Worm (Caenorhabditis elegans) whole organism, young adult: ENCODE data around the gene Y40H7A.11.

ENCODE experiments used
- B0019.2 ChIP-seq: fragments of 200-800 bp; sonication (Bioruptor generic); conservative IDR thresholded peaks from 2 replicates; pipeline ENCODE4 v1.3.6; 2022; ENCODE audit warnings: missing genetic modification reagents, missing genetic modification characterization, missing compliant biosample characterization
- B0261.1 ChIP-seq: sonication (generic microtip); optimal IDR thresholded peaks from 2 replicates; lab custom pipeline; 2016; ENCODE audit warnings: mild to moderate bottlenecking, missing genetic modification characterization, moderate library complexity, missing compliant biosample characterization
- C17E4.6 ChIP-seq: fragments of 200-800 bp; sonication (Bioruptor generic); IDR thresholded peaks from 2 replicates; pipeline ENCODE4 v1.3.6; 2022; ENCODE audit warnings: missing genetic modification reagents, missing genetic modification characterization, missing compliant biosample characterization
- F22D6.2 ChIP-seq: sonication (generic microtip); optimal IDR thresholded peaks from 2 replicates; lab custom pipeline; 2016; ENCODE audit warnings: mild to moderate bottlenecking, missing genetic modification characterization, missing compliant biosample characterization
- F37B4.10 ChIP-seq: fragments of 200-800 bp; sonication (Bioruptor generic); IDR thresholded peaks from 2 replicates; pipeline ENCODE4 v1.3.6; 2022; ENCODE audit warnings: missing genetic modification characterization, missing compliant biosample characterization
- F57C9.4 ChIP-seq: sonication (generic microtip); optimal IDR thresholded peaks from 2 replicates; lab custom pipeline; 2017; ENCODE audit warnings: mild to moderate bottlenecking, missing genetic modification characterization, missing compliant biosample characterization
- K12H6.12 ChIP-seq: fragments of 200-800 bp; sonication (Bioruptor generic); optimal IDR thresholded peaks from 2 replicates; lab custom pipeline; 2018; ENCODE audit warnings: mild to moderate bottlenecking, missing genetic modification characterization, missing compliant biosample characterization
- T26A5.8 ChIP-seq: sonication (generic microtip); optimal IDR thresholded peaks from 2 replicates; lab custom pipeline; 2016; ENCODE audit warnings: missing genetic modification characterization, missing compliant biosample characterization
- Y79H2A.3 ChIP-seq: fragments of 200-800 bp; sonication (Bioruptor generic); conservative IDR thresholded peaks from 2 replicates; pipeline ENCODE4 v1.3.6; 2022; ENCODE audit warnings: missing genetic modification reagents, missing genetic modification characterization, missing compliant biosample characterization
- ZK185.1 ChIP-seq: sonication (generic microtip); optimal IDR thresholded peaks from 2 replicates; lab custom pipeline; 2016; ENCODE audit warnings: mild to moderate bottlenecking, missing genetic modification characterization, missing compliant biosample characterization; ENCODE audit not compliant: poor library complexity, severe bottlenecking
- akir-1 ChIP-seq: fragments of 200-800 bp; sonication (Bioruptor generic); optimal IDR thresholded peaks from 2 replicates; lab custom pipeline; 2018; ENCODE audit warnings: mild to moderate bottlenecking, missing genetic modification characterization, moderate library complexity, missing compliant biosample characterization
- ama-1 ChIP-seq, 3 experiments: fragments of 150-350 bp in 1 of 3; sonication (generic microtip) in 2 of 3; optimal IDR thresholded peaks; 2 replicates each; lab custom pipeline; 2014 to 2018; ENCODE audit warnings: missing biosample characterization in 2 of 3, missing genetic modification characterization in 2 of 3, missing genetic modification reagents in 2 of 3
- aptf-3 ChIP-seq: fragments of 200-800 bp; sonication (Bioruptor generic); IDR thresholded peaks from 2 replicates; pipeline ENCODE4 v1.3.6; 2022; ENCODE audit warnings: missing genetic modification characterization, missing compliant biosample characterization
- athp-1 ChIP-seq: sonication (generic microtip); optimal IDR thresholded peaks from 2 replicates; lab custom pipeline; 2017; ENCODE audit warnings: mild to moderate bottlenecking, missing genetic modification characterization, missing compliant biosample characterization
- attf-6 ChIP-seq: fragments of 200-800 bp; sonication (Bioruptor generic); IDR thresholded peaks from 2 replicates; pipeline ENCODE4 v1.3.6; 2022; ENCODE audit warnings: missing genetic modification reagents, missing genetic modification characterization, missing compliant biosample characterization
- bed-2 ChIP-seq: fragments of 200-800 bp; sonication (Bioruptor generic); IDR thresholded peaks from 2 replicates; pipeline ENCODE4 v1.3.6; 2022; ENCODE audit warnings: missing genetic modification reagents, missing genetic modification characterization, missing compliant biosample characterization
- cebp-1 ChIP-seq, 2 experiments: fragments of 200-800 bp in 1 of 2; sonication (Bioruptor generic) in 1 of 2; sonication (generic microtip) in 1 of 2; IDR thresholded peaks in 1 of 2; optimal IDR thresholded peaks in 1 of 2; 2 replicates each; pipeline versions ENCODE4 v1.3.6 to Lab custom; 2017 to 2022; ENCODE audit warnings: missing compliant biosample characterization in 2 of 2, missing genetic modification characterization in 2 of 2, mild to moderate bottlenecking in 1 of 2, missing genetic modification reagents in 1 of 2, moderate library complexity in 1 of 2
- ceh-58 ChIP-seq: fragments of 200-800 bp; sonication (Bioruptor generic); IDR thresholded peaks from 2 replicates; pipeline ENCODE4 v1.3.6; 2022; ENCODE audit warnings: missing genetic modification characterization, missing compliant biosample characterization
- die-1 ChIP-seq: sonication (generic microtip); optimal IDR thresholded peaks from 2 replicates; lab custom pipeline; 2016; ENCODE audit warnings: missing genotype, mild to moderate bottlenecking, missing genetic modification characterization, missing compliant biosample characterization
- dox-1 ChIP-seq: fragments of 200-800 bp; sonication (Bioruptor generic); IDR thresholded peaks from 2 replicates; pipeline ENCODE4 v1.3.6; 2022; ENCODE audit warnings: missing genetic modification reagents, missing genetic modification characterization, missing compliant biosample characterization
- egl-44 ChIP-seq: fragments of 200-800 bp; sonication (Bioruptor generic); IDR thresholded peaks from 2 replicates; pipeline ENCODE4 v1.3.6; 2022; ENCODE audit warnings: missing genetic modification reagents, missing genetic modification characterization, missing compliant biosample characterization
- egrh-3 ChIP-seq: fragments of 200-800 bp; sonication (Bioruptor generic); IDR thresholded peaks from 2 replicates; pipeline ENCODE4 v1.3.6; 2022; ENCODE audit warnings: missing genetic modification reagents, missing genetic modification characterization, missing compliant biosample characterization
- ekl-4 ChIP-seq: fragments of 200-800 bp; sonication (Bioruptor generic); IDR thresholded peaks from 2 replicates; pipeline ENCODE4 v1.3.6; 2022; ENCODE audit warnings: missing genetic modification reagents, missing genetic modification characterization, missing compliant biosample characterization
- fkh-3 ChIP-seq: sonication (generic microtip); optimal IDR thresholded peaks from 2 replicates; lab custom pipeline; 2016; ENCODE audit warnings: mild to moderate bottlenecking, missing genetic modification characterization, missing compliant biosample characterization
- gei-17 ChIP-seq: fragments of 200-800 bp; sonication (Bioruptor generic); optimal IDR thresholded peaks from 2 replicates; lab custom pipeline; 2018; ENCODE audit warnings: mild to moderate bottlenecking, missing genetic modification characterization, missing compliant biosample characterization
- hlh-12 ChIP-seq: sonication (generic microtip); optimal IDR thresholded peaks from 2 replicates; lab custom pipeline; 2016; ENCODE audit warnings: missing genetic modification characterization, missing compliant biosample characterization
- lag-1 ChIP-seq: fragments of 200-800 bp; sonication (Bioruptor generic); IDR thresholded peaks from 2 replicates; pipeline ENCODE4 v1.3.6; 2022; ENCODE audit warnings: missing genetic modification reagents, missing genetic modification characterization, missing compliant biosample characterization
- let-526 ChIP-seq: fragments of 200-800 bp; sonication (Bioruptor generic); IDR thresholded peaks from 2 replicates; pipeline ENCODE4 v1.3.6; 2022; ENCODE audit warnings: missing genetic modification reagents, missing genetic modification characterization, missing compliant biosample characterization
- let-607 ChIP-seq, 2 experiments: fragments of 200-800 bp in 1 of 2; sonication (Bioruptor generic) in 1 of 2; sonication (generic microtip) in 1 of 2; optimal IDR thresholded peaks; 2 replicates each; lab custom pipeline; 2016 to 2018; ENCODE audit warnings: mild to moderate bottlenecking in 2 of 2, missing compliant biosample characterization in 2 of 2, missing genetic modification characterization in 2 of 2, moderate library complexity in 2 of 2, missing genotype in 1 of 2
- lin-35 ChIP-seq, 3 experiments: fragments of 150-350 bp in 2 of 3; sonication (generic microtip) in 1 of 3; optimal IDR thresholded peaks; 2 replicates each; lab custom pipeline; 2014 to 2018; ENCODE audit warnings: missing biosample characterization in 3 of 3, missing genetic modification characterization in 3 of 3, missing genetic modification reagents in 3 of 3
- lin-40 ChIP-seq: sonication (generic microtip); optimal IDR thresholded peaks from 2 replicates; lab custom pipeline; 2016; ENCODE audit warnings: missing genetic modification characterization, mild to moderate bottlenecking, missing compliant biosample characterization, missing genotype, missing genetic modification reagents
- lin-54 ChIP-seq: fragments of 200-800 bp; sonication (Bioruptor generic); optimal IDR thresholded peaks from 2 replicates; lab custom pipeline; 2018; ENCODE audit warnings: mild to moderate bottlenecking, missing genetic modification characterization, missing compliant biosample characterization
- lsl-1 ChIP-seq: fragments of 200-800 bp; sonication (Bioruptor generic); optimal IDR thresholded peaks from 2 replicates; lab custom pipeline; 2018; ENCODE audit warnings: mild to moderate bottlenecking, missing genetic modification characterization, moderate library complexity, missing compliant biosample characterization
- madf-3 ChIP-seq: fragments of 200-800 bp; sonication (Bioruptor generic); IDR thresholded peaks from 2 replicates; pipeline ENCODE4 v1.3.6; 2022; ENCODE audit warnings: missing genetic modification reagents, missing genetic modification characterization, missing compliant biosample characterization
- madf-6 ChIP-seq: fragments of 200-800 bp; sonication (Bioruptor generic); IDR thresholded peaks from 2 replicates; pipeline ENCODE4 v1.3.6; 2022; ENCODE audit warnings: missing genetic modification reagents, missing genetic modification characterization, missing compliant biosample characterization
- mel-28 ChIP-seq: sonication (generic microtip); optimal IDR thresholded peaks from 2 replicates; lab custom pipeline; 2016; ENCODE audit warnings: borderline replicate concordance, mild to moderate bottlenecking, missing genetic modification characterization, missing compliant biosample characterization
- mes-4 ChIP-seq: sonication (generic microtip); optimal IDR thresholded peaks from 2 replicates; lab custom pipeline; 2016; ENCODE audit warnings: missing genotype, missing genetic modification characterization, missing compliant biosample characterization
- nhr-27 ChIP-seq: fragments of 200-800 bp; sonication (Bioruptor generic); optimal IDR thresholded peaks from 2 replicates; lab custom pipeline; 2018; ENCODE audit warnings: mild to moderate bottlenecking, missing genetic modification characterization, moderate library complexity, missing compliant biosample characterization
- nhr-90 ChIP-seq: sonication (generic microtip); optimal IDR thresholded peaks from 2 replicates; lab custom pipeline; 2016; ENCODE audit warnings: missing genotype, mild to moderate bottlenecking, missing genetic modification characterization, missing compliant biosample characterization
- rcor-1 ChIP-seq: fragments of 200-800 bp; sonication (Bioruptor generic); IDR thresholded peaks from 2 replicates; pipeline ENCODE4 v1.3.6; 2022; ENCODE audit warnings: missing genetic modification reagents, missing genetic modification characterization, missing compliant biosample characterization
- sdz-38 ChIP-seq: sonication (generic microtip); optimal IDR thresholded peaks from 2 replicates; lab custom pipeline; 2016; ENCODE audit warnings: missing genotype, missing genetic modification characterization, missing compliant biosample characterization
- snpc-1.1 ChIP-seq: sonication (generic microtip); optimal IDR thresholded peaks from 2 replicates; lab custom pipeline; 2017; ENCODE audit warnings: missing genetic modification characterization, mild to moderate bottlenecking, missing compliant biosample characterization, antibody characterized with exemption, moderate library complexity, missing genotype, missing genetic modification reagents; ENCODE audit not compliant: insufficient read depth
- somi-1 ChIP-seq: fragments of 200-800 bp; sonication (Bioruptor generic); optimal IDR thresholded peaks from 2 replicates; lab custom pipeline; 2018; ENCODE audit warnings: mild to moderate bottlenecking, missing genetic modification characterization, missing compliant biosample characterization
- unc-62 ChIP-seq: fragments of 150-350 bp; optimal IDR thresholded peaks from 2 replicates; lab custom pipeline; 2014; ENCODE audit warnings: missing biosample characterization, missing genetic modification reagents, missing genetic modification characterization
- zim-3 ChIP-seq: sonication (generic microtip); optimal IDR thresholded peaks from 2 replicates; lab custom pipeline; 2017; ENCODE audit warnings: mild to moderate bottlenecking, missing genetic modification characterization, moderate library complexity, missing compliant biosample characterization
- ztf-26 ChIP-seq: sonication (generic microtip); optimal IDR thresholded peaks from 2 replicates; lab custom pipeline; 2017; ENCODE audit warnings: missing genetic modification characterization, missing compliant biosample characterization
- ztf-28 ChIP-seq: fragments of 200-800 bp; sonication (Bioruptor generic); IDR thresholded peaks from 2 replicates; pipeline ENCODE4 v1.3.6; 2022; ENCODE audit warnings: missing genetic modification reagents, missing genetic modification characterization, missing compliant biosample characterization

Gene Y40H7A.11

ce11 chrIV:15234943-15235605 lies 14.9 kb upstream of the Y40H7A.11 start, which contains the start of gene pkd-2 (continued):
- TF ChIP-seq die-1 (tag; lab: Kevin White, UChicago) (no peak), ZK185.1 (tag; lab: Kevin White, UChicago) (peak; percentile 32), ceh-58 (GFP tag; lab: Robert Waterston, UW) (no peak), lsl-1 (GFP tag; lab: Kevin White, UChicago) (peak; percentile 15), lin-35 (GFP tag; optimal IDR thresholded peaks at IDR 0.05; lab: Kevin White, UChicago) (peak in 1 of 3 experiments; percentile 0), K12H6.12 (no peak), ekl-4 (GFP tag; lab: Robert Waterston, UW) (no peak), ama-1 (optimal IDR thresholded peaks at IDR 0.05; lab: Kevin White, UChicago) (no peak), ama-1 (GFP tag; optimal IDR thresholded peaks at IDR 0.05; lab: Kevin White, UChicago) (no peak), attf-6 (GFP tag; lab: Robert Waterston, UW) (peak; percentile 99), bed-2 (GFP tag; lab: Robert Waterston, UW) (no peak), hlh-12 (tag; lab: Kevin White, UChicago) (no peak), ztf-28 (GFP tag; lab: Robert Waterston, UW) (no peak), madf-3 (GFP tag; lab: Robert Waterston, UW) (no peak), egl-44 (no peak), T26A5.8 (no peak), let-526 (GFP tag; lab: Robert Waterston, UW) (no peak), aptf-3 (GFP tag; lab: Robert Waterston, UW) (no peak), lin-40 (tag; lab: Kevin White, UChicago) (no peak), dox-1 (no peak), B0019.2 (GFP tag; lab: Robert Waterston, UW) (0 out of 2 replicates have a peak, but pooled peaks have one; percentile 12), mes-4 (tag; lab: Kevin White, UChicago) (no peak), snpc-1.1 (peak; percentile 57), ztf-26 (tag; lab: Kevin White, UChicago) (no peak), mel-28 (no peak), gei-17 (GFP tag; lab: Kevin White, UChicago) (no peak), lag-1 (GFP tag; lab: Robert Waterston, UW) (no peak), nhr-27 (tag; lab: Kevin White, UChicago) (no peak), athp-1 (no peak), unc-62 (no peak), fkh-3 (tag; lab: Kevin White, UChicago) (no peak), lin-54 (peak; percentile 49), B0261.1 (peak; percentile 65), F57C9.4 (no peak), zim-3 (tag; lab: Kevin White, UChicago) (no peak), Y79H2A.3 (GFP tag; lab: Robert Waterston, UW) (no peak), madf-6 (GFP tag; lab: Robert Waterston, UW) (no peak), F37B4.10 (no peak), somi-1 (GFP tag; lab: Kevin White, UChicago) (no peak), C17E4.6 (GFP tag; lab: Robert Waterston, UW) (no peak), sdz-38 (tag; lab: Kevin White, UChicago) (no peak), let-607 (tag; optimal IDR thresholded peaks at IDR 0.05; lab: Kevin White, UChicago) (no peak), cebp-1 (GFP tag; IDR thresholded peaks at IDR 0.05; lab: Robert Waterston, UW) (no peak), cebp-1 (tag; optimal IDR thresholded peaks at IDR 0.05; lab: Kevin White, UChicago) (no peak), rcor-1 (GFP tag; lab: Robert Waterston, UW) (peak; percentile 61), nhr-90 (no peak), F22D6.2 (tag; lab: Kevin White, UChicago) (no peak), egrh-3 (no peak), akir-1 (GFP tag; lab: Kevin White, UChicago) (no peak)
